Worm (Caenorhabditis elegans): ENCODE data around the gene cky-1.

Gene cky-1

DNA sequence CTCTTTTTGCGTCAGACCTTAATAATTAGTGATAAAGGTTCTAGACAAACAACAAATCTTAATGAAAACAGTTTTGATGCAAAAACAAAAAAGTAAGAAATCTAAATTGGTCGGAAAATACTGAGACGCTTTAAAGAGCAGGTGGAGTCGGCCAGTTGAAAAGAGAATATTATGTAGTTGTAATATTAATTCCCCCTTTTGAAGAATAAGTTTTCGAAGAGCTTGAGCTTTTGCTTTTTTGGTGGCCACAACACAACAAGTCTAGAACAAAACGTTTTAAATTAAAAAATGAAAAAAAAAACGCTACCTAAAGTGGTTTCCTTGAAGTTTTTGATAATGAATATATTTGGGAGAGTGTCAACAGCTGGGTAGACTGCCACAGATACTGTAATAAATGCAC, 20.1 kb upstream of the cky-1 start, which contains the start of gene str-178:
Gene str-178, minus strand, starts transcription at position 101 of the 400 bp plus-strand sequence.
- TF ChIP-seq rec-8 (tag; optimal IDR thresholded peaks at IDR 0.05) (no peak), zfh-2 (GFP tag; conservative IDR thresholded peaks at IDR 0.05) (no peak), ama-1 (optimal IDR thresholded peaks at IDR 0.05) (no peak), ama-1 (GFP tag; optimal IDR thresholded peaks at IDR 0.05) (no peak), lsy-27 (tag; optimal IDR thresholded peaks at IDR 0.05; ENCODE audit: borderline replicate concordance, insufficient read depth) (no peak), athp-1 (tag; optimal IDR thresholded peaks at IDR 0.05) (no peak), attf-5 (GFP tag; optimal IDR thresholded peaks at IDR 0.05) (no peak), F23B12.7 (tag; optimal IDR thresholded peaks at IDR 0.05; ENCODE audit: insufficient read depth) (no peak), ccch-3 (GFP tag; optimal IDR thresholded peaks at IDR 0.05) (no peak), hlh-12 (tag; optimal IDR thresholded peaks at IDR 0.05) (no peak), sea-2 (GFP tag; IDR thresholded peaks at IDR 0.05) (no peak), mcd-1 (GFP tag; IDR thresholded peaks at IDR 0.05) (no peak), him-1 (tag; optimal IDR thresholded peaks at IDR 0.05) (no peak), let-607 (tag; optimal IDR thresholded peaks at IDR 0.05) (no peak), ZK185.1 (tag; optimal IDR thresholded peaks at IDR 0.05; ENCODE audit: poor library complexity, severe bottlenecking) (no peak), F57A8.1 (GFP tag; optimal IDR thresholded peaks at IDR 0.05) (no peak), K11D2.4 (GFP tag; IDR thresholded peaks at IDR 0.05) (no peak), rcor-1 (GFP tag; IDR thresholded peaks at IDR 0.05) (no peak), nfya-1 (tag; optimal IDR thresholded peaks at IDR 0.05; ENCODE audit: borderline replicate concordance, insufficient read depth) (no peak), hmg-20 (GFP tag; IDR thresholded peaks at IDR 0.05) (no peak), cebp-2 (GFP tag; IDR thresholded peaks at IDR 0.05) (no peak)

DNA sequence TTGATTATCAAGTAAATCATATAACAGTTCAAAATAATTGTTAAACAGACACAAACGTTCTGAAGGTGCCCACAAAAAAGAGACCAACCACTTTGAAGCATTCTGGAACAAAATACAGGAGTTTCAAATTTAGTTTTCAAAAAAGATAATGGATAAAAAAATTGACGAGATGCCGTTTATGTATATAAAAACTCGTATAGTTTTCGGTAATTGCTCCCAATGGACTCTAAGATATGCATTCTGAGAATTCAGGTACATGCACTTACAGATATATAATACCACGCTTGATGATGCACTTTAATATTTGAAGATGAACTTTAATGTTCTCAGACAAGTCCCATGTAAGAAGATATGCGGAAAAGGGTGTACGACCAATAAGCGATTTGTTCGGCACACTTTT, 17.9 kb upstream of the cky-1 start, which contains the start of gene str-181:
Gene str-181, minus strand, starts transcription at position 101 of the 400 bp plus-strand sequence.
- TF ChIP-seq rcor-1 (GFP tag; IDR thresholded peaks at IDR 0.05) (no peak), pha-4 (tag; optimal IDR thresholded peaks at IDR 0.05) (no peak), sdz-38 (tag; optimal IDR thresholded peaks at IDR 0.05) (no peak)

DNA sequence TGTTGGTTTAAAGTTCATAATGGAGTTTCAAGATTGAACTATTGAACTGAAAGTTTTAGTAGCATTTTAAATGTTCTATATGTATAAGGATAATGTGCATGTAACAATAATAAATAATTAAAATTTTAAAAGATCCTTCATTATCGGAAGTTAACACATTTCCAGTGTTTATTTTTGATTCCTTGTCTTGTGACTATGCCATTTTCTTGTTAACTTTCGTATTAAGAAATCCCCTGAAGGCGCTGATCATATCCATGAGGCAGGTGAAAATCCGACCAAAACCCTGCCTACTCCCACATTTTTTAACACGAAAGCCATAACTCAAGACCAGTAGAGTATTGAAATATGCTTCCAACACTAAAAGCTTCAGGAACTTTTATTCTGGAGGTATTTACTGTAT, 16.8 kb upstream of the cky-1 start, which contains the start of gene R11D1.7:
Gene R11D1.7, plus strand, starts transcription at position 301 of the 400 bp plus-strand sequence.
- TF ChIP-seq tbx-9 (tag; optimal IDR thresholded peaks at IDR 0.05; ENCODE audit: borderline replicate concordance) (no peak), madf-6 (GFP tag; IDR thresholded peaks at IDR 0.05) (no peak), rcor-1 (GFP tag; IDR thresholded peaks at IDR 0.05) (no peak), ceh-40 (GFP tag; IDR thresholded peaks at IDR 0.05) (no peak), lin-40 (tag; optimal IDR thresholded peaks at IDR 0.05) (no peak)

DNA sequence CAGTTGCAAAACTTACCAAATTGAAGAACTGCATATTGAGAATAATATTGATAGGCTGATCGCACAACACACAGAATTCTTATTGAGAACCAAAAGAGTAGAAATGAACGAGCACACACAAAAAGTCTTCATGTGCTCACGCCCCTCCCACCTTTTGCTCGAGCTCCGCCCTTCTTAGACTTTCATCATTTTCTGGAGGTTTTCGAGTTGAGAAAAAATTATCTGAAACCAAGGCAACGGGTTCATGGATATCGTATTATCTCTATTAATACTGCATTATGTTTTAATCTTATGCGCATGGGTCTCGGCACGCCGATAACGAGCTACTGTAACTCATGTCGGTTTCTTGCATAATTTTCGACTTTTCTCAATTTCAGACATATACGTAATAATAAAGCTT, 10.6 kb upstream of the cky-1 start, which contains the start of gene R11D1.12:
Gene R11D1.12, minus strand, starts transcription at position 101 of the 400 bp plus-strand sequence.
- TF ChIP-seq nfya-2 (GFP tag; IDR thresholded peaks at IDR 0.05): no peak
- no peak for TF ChIP-seq hsf-1 (GFP tag; IDR thresholded peaks at IDR 0.05)
- TF ChIP-seq F55B11.4 (tag; optimal IDR thresholded peaks at IDR 0.05; ENCODE audit: borderline replicate concordance, insufficient read depth): no peak
- TF ChIP-seq nfyb-1 (GFP tag; IDR thresholded peaks at IDR 0.05): no peak
- TF ChIP-seq ztf-22 (GFP tag; optimal IDR thresholded peaks at IDR 0.05): no peak
- TF ChIP-seq chd-7 (tag; optimal IDR thresholded peaks at IDR 0.05): no peak

Data from whole organism, young adult.